Fruit fly (Drosophila melanogaster): ENCODE results near the gene GILT2.
A peak's percentile ranks its signal among the peaks of the same experiment; 100 is the strongest.

Gene GILT2

dm6 chr3R:23726740-23727139 lies 48.0 kb downstream of the GILT2 start (continued):
- TF ChIP-seq lola (GFP tag; optimal IDR thresholded peaks at IDR 0.05): no peak
- TF ChIP-seq CG7745 (tag; optimal IDR thresholded peaks at IDR 0.05): no peak
- TF ChIP-seq CG1024 (GFP tag; IDR thresholded peaks at IDR 0.05): no peak; the same call in 1 of the 2 replicates
- TF ChIP-seq CrebB (tag; optimal IDR thresholded peaks at IDR 0.05): peak; percentile 66
- TF ChIP-seq pros (GFP tag; optimal IDR thresholded peaks at IDR 0.05): no peak
- TF ChIP-seq oc (tag; optimal IDR thresholded peaks at IDR 0.05): no peak
- peak; percentile 86 for TF ChIP-seq CG12659 (GFP tag; optimal IDR thresholded peaks at IDR 0.05)
- peak; percentile 51; the same call in 2 of the 4 replicates for TF ChIP-seq Gug (GFP tag; IDR thresholded peaks at IDR 0.05)
- peak; percentile 49 for TF ChIP-seq CG10462 (GFP tag; optimal IDR thresholded peaks at IDR 0.05)
- no peak for TF ChIP-seq Trl (optimal IDR thresholded peaks at IDR 0.05)
- peak; percentile 64 for TF ChIP-seq Trl (GFP tag; optimal IDR thresholded peaks at IDR 0.05)
- peak; percentile 67 for TF ChIP-seq CG14050 (GFP tag; IDR thresholded peaks at IDR 0.05)
- TF ChIP-seq Fer1 (GFP tag; optimal IDR thresholded peaks at IDR 0.05): peak; percentile 90
- no peak for TF ChIP-seq ac (GFP tag; optimal IDR thresholded peaks at IDR 0.05)
- no peak for TF ChIP-seq Bgb (GFP tag; IDR thresholded peaks at IDR 0.05; ENCODE audit: partially characterized antibody)
- peak; percentile 52 for TF ChIP-seq gcm (GFP tag; optimal IDR thresholded peaks at IDR 0.05)
- peak; percentile 23 for TF ChIP-seq Spps (tag; optimal IDR thresholded peaks at IDR 0.05)
- no peak for TF ChIP-seq Dip2 (GFP tag; IDR thresholded peaks at IDR 0.05)
- no peak for TF ChIP-seq pb (GFP tag; optimal IDR thresholded peaks at IDR 0.05)
- peak; percentile 13 for TF ChIP-seq CG8089 (GFP tag; optimal IDR thresholded peaks at IDR 0.05)
- TF ChIP-seq amos (GFP tag; IDR thresholded peaks at IDR 0.05; ENCODE audit: partially characterized antibody): no peak
- TF ChIP-seq Rfx (GFP tag; IDR thresholded peaks at IDR 0.05): peak; percentile 91
- peak; percentile 13 for TF ChIP-seq CG3065 (GFP tag; optimal IDR thresholded peaks at IDR 0.05)
- TF ChIP-seq CG13624 (GFP tag; optimal IDR thresholded peaks at IDR 0.05): peak; percentile 78
- peak; percentile 67 for TF ChIP-seq CG17328 (GFP tag; IDR thresholded peaks at IDR 0.05)
- peak; percentile 81 for TF ChIP-seq stc (GFP tag; IDR thresholded peaks at IDR 0.05)
- TF ChIP-seq CG16813 (GFP tag; IDR thresholded peaks at IDR 0.05; ENCODE audit: partially characterized antibody): no peak
- no peak for TF ChIP-seq Lpt (GFP tag; optimal IDR thresholded peaks at IDR 0.05)
- peak; percentile 74 for TF ChIP-seq CG7987 (GFP tag; optimal IDR thresholded peaks at IDR 0.05)
- TF ChIP-seq hbn (GFP tag; IDR thresholded peaks at IDR 0.05; ENCODE audit: partially characterized antibody): no peak
- TF ChIP-seq CG2120 (GFP tag; optimal IDR thresholded peaks at IDR 0.05): peak; percentile 95
- peak; percentile 56 for TF ChIP-seq Chrac-16 (GFP tag; optimal IDR thresholded peaks at IDR 0.05)
- TF ChIP-seq pfk (GFP tag; optimal IDR thresholded peaks at IDR 0.05): no peak
- TF ChIP-seq eve (GFP tag; optimal IDR thresholded peaks at IDR 0.05): peak in 1 of 2 experiments; percentile 11
- no peak; the same call in 1 of the 2 replicates for TF ChIP-seq CG5953 (GFP tag; IDR thresholded peaks at IDR 0.05)
- TF ChIP-seq ash1 (GFP tag; optimal IDR thresholded peaks at IDR 0.05): peak; percentile 41
- peak; percentile 45 to 57 for TF ChIP-seq chif (GFP tag; optimal IDR thresholded peaks at IDR 0.05)
- no peak for TF ChIP-seq usp (GFP tag; optimal IDR thresholded peaks at IDR 0.05)
- no peak for TF ChIP-seq crol (GFP tag; IDR thresholded peaks at IDR 0.05)
- peak; percentile 85 for TF ChIP-seq CG7839 (tag; optimal IDR thresholded peaks at IDR 0.05)
- no peak for TF ChIP-seq dimm (GFP tag; IDR thresholded peaks at IDR 0.05)
- no peak for TF ChIP-seq sens-2 (GFP tag; IDR thresholded peaks at IDR 0.05)
- TF ChIP-seq wdn (GFP tag; IDR thresholded peaks at IDR 0.05): peak; percentile 80
- TF ChIP-seq CG32767 (GFP tag; IDR thresholded peaks at IDR 0.05): 0 out of 2 replicates have a peak, but pooled peaks have one; percentile 18
- TF ChIP-seq CG11456 (GFP tag; IDR thresholded peaks at IDR 0.05): peak; percentile 75; the same call in 2 of the 3 replicates
- no peak for TF ChIP-seq Doc2 (GFP tag; IDR thresholded peaks at IDR 0.05)
- TF ChIP-seq CG34422 (GFP tag; IDR thresholded peaks at IDR 0.05): no peak; the same call in 2 of the 3 replicates
- no peak for TF ChIP-seq nom (GFP tag; optimal IDR thresholded peaks at IDR 0.05)
- TF ChIP-seq mirr (GFP tag; optimal IDR thresholded peaks at IDR 0.05): peak; percentile 12
- peak; percentile 58; the same call in 1 of the 2 replicates for TF ChIP-seq MBD-R2 (GFP tag; IDR thresholded peaks at IDR 0.05)
- peak; percentile 54 for TF ChIP-seq ssp (GFP tag; IDR thresholded peaks at IDR 0.05)
- peak; percentile 81 for TF ChIP-seq sd (tag; optimal IDR thresholded peaks at IDR 0.05)
